Fruit fly (Drosophila melanogaster): ENCODE data around the gene Mbs.

Mbs gene

DNA sequence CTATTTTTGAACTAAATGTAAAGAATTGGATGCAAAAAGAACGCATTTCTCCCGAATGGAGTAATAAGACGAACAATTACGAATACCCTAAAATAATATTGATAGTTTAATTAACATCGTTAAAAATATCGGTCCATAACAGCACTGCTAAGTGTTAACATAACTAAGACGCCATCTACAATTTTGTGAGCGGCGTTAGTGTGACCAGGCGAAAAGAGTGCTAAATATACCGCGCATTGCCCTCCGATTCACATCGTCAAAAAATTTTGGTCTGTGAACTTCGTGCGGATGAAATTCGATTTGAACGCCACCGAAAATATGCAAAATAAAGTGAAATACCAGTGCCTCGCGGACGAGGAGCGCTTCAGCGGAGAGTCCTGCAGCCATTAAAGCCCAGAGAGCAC, at the start of gene Mbs:
TSS of gene Mbs (plus strand) at position 241 of the 404 bp plus-strand sequence.
- TF ChIP-seq eg (GFP tag; IDR thresholded peaks at IDR 0.05) (peak; percentile 41; the same call in 1 of the 3 replicates), CG1621 (tag; optimal IDR thresholded peaks at IDR 0.05) (no peak), cyc (GFP tag; optimal IDR thresholded peaks at IDR 0.05) (peak; percentile 9), CG8119 (GFP tag; IDR thresholded peaks at IDR 0.05) (peak; percentile 14; the same call in 1 of the 3 replicates), CG34406 (GFP tag; optimal IDR thresholded peaks at IDR 0.05) (no peak), Sox102F (GFP tag; optimal IDR thresholded peaks at IDR 0.05) (no peak), Hr39 (GFP tag; optimal IDR thresholded peaks at IDR 0.05) (peak; percentile 11), CG8632 (GFP tag; optimal IDR thresholded peaks at IDR 0.05) (no peak), CG31627 (GFP tag; optimal IDR thresholded peaks at IDR 0.05) (peak; percentile 4), svp (GFP tag) (peak; percentile 68), lz (GFP tag; optimal IDR thresholded peaks at IDR 0.05) (peak; percentile 1), Eip78C (GFP tag) (peak; percentile 66), Met (GFP tag; optimal IDR thresholded peaks at IDR 0.05) (peak; percentile 30)

DNA sequence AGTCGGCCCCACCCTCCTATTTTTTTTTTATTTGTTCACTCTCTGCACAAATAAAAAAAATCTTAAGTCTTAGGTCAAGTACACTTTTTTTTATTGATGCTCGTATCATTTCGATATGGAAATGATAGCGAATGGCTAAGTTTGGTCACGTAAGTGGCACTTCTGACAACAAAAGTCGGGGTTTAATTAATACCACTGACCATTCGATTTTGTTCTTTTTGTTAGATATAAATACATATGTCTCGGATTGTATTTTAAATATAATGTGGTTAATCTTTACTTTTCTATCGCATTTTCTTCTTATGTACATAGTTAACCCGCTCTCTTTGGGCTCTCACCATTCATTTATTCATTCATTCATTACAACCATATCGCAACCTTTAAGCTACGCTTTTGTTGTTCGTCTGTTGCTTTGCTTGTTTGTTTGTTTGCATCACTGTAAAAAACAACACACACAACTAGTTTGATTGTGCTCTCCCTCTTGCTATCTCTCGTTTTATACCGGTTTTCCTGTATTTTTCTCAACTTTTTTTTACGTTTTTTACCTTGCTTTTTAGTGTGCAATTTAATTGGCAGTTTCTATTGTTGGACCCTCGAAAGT, 49.5 kb upstream of the Mbs start:
- no peak for TF ChIP-seq topi (GFP tag; optimal IDR thresholded peaks at IDR 0.05)
- TF ChIP-seq CG6276 (GFP tag; optimal IDR thresholded peaks at IDR 0.05): peak; percentile 89
- peak; percentile 39 for TF ChIP-seq fkh (GFP tag; optimal IDR thresholded peaks at IDR 0.05)
- TF ChIP-seq Lpt (GFP tag; optimal IDR thresholded peaks at IDR 0.05): peak; percentile 30
- peak in 1 of 2 experiments; percentile 3 for TF ChIP-seq salr (GFP tag; optimal IDR thresholded peaks at IDR 0.05)
- TF ChIP-seq achi (GFP tag; optimal IDR thresholded peaks at IDR 0.05): peak; percentile 12
- no peak for TF ChIP-seq CG11294 (GFP tag; IDR thresholded peaks at IDR 0.05)
- peak; percentile 80 for TF ChIP-seq CG32006 (GFP tag; optimal IDR thresholded peaks at IDR 0.05)
- TF ChIP-seq Eip78C (GFP tag): peak; percentile 86
- peak; percentile 24 for TF ChIP-seq CG10669 (GFP tag; optimal IDR thresholded peaks at IDR 0.05)
- TF ChIP-seq CG31627 (GFP tag; optimal IDR thresholded peaks at IDR 0.05): no peak
- TF ChIP-seq net (GFP tag; optimal IDR thresholded peaks at IDR 0.05): peak; percentile 15
- peak; percentile 74 for TF ChIP-seq eg (GFP tag; IDR thresholded peaks at IDR 0.05)
- peak; percentile 66 for TF ChIP-seq CG16779 (tag; optimal IDR thresholded peaks at IDR 0.05)
- no peak for TF ChIP-seq fd59A (GFP tag; optimal IDR thresholded peaks at IDR 0.05)
- TF ChIP-seq CG7368 (GFP tag; optimal IDR thresholded peaks at IDR 0.05): no peak
- TF ChIP-seq cyc (GFP tag; optimal IDR thresholded peaks at IDR 0.05): no peak
- no peak for TF ChIP-seq Blimp-1 (GFP tag; optimal IDR thresholded peaks at IDR 0.05)
- no peak for TF ChIP-seq Hr39 (GFP tag; optimal IDR thresholded peaks at IDR 0.05)
- TF ChIP-seq Ets96B (tag; optimal IDR thresholded peaks at IDR 0.05): peak; percentile 43
- TF ChIP-seq esn (GFP tag; optimal IDR thresholded peaks at IDR 0.05): no peak
- peak; percentile 37 for TF ChIP-seq pdm3 (GFP tag; optimal IDR thresholded peaks at IDR 0.05)
- TF ChIP-seq spab (GFP tag; optimal IDR thresholded peaks at IDR 0.05): no peak
- TF ChIP-seq CG4318 (GFP tag; optimal IDR thresholded peaks at IDR 0.05): no peak
- no peak for TF ChIP-seq Sox15 (GFP tag; optimal IDR thresholded peaks at IDR 0.05)
- peak; percentile 77 for TF ChIP-seq CG8119 (GFP tag; IDR thresholded peaks at IDR 0.05)
- peak; percentile 25 for TF ChIP-seq dsx (GFP tag; optimal IDR thresholded peaks at IDR 0.05; ENCODE audit: poor library complexity, severe bottlenecking)
- TF ChIP-seq CG34406 (GFP tag; optimal IDR thresholded peaks at IDR 0.05): no peak
- TF ChIP-seq CG6792 (GFP tag; optimal IDR thresholded peaks at IDR 0.05): no peak
- no peak for TF ChIP-seq CG8632 (GFP tag; optimal IDR thresholded peaks at IDR 0.05)
- 0 out of 2 replicates have a peak, but pooled peaks have one; percentile 30 for TF ChIP-seq Gug (GFP tag; IDR thresholded peaks at IDR 0.05)
- peak; percentile 20 for TF ChIP-seq Sox14 (GFP tag; optimal IDR thresholded peaks at IDR 0.05)
- TF ChIP-seq OdsH (GFP tag; optimal IDR thresholded peaks at IDR 0.05): peak; percentile 48
- peak; percentile 48 for TF ChIP-seq svp (GFP tag)
- peak; percentile 8 for TF ChIP-seq CG3032 (tag; optimal IDR thresholded peaks at IDR 0.05)
- no peak for TF ChIP-seq vri (GFP tag; optimal IDR thresholded peaks at IDR 0.05)
- TF ChIP-seq CG11902 (GFP tag; optimal IDR thresholded peaks at IDR 0.05): no peak
- TF ChIP-seq CG6854 (GFP tag; optimal IDR thresholded peaks at IDR 0.05): no peak
- no peak for TF ChIP-seq Ets21C (GFP tag; optimal IDR thresholded peaks at IDR 0.05)
- TF ChIP-seq CG8319 (GFP tag; optimal IDR thresholded peaks at IDR 0.05): no peak
- TF ChIP-seq Sox102F (GFP tag; optimal IDR thresholded peaks at IDR 0.05): no peak
- TF ChIP-seq lz (GFP tag; optimal IDR thresholded peaks at IDR 0.05): no peak
- TF ChIP-seq CG9139 (GFP tag; optimal IDR thresholded peaks at IDR 0.05): peak; percentile 55
- peak; percentile 10 for TF ChIP-seq CG3919 (GFP tag; optimal IDR thresholded peaks at IDR 0.05)
- TF ChIP-seq CG15336 (GFP tag; IDR thresholded peaks at IDR 0.05): peak; percentile 71
- TF ChIP-seq Hr4 (GFP tag; optimal IDR thresholded peaks at IDR 0.05): peak; percentile 82

Data from whole organism, prepupa.